Worm (Caenorhabditis elegans): Measurements from ENCODE around the gene C01G12.7.

- no peak for TF ChIP-seq B0310.2 (tag; optimal IDR thresholded peaks at IDR 0.05)
- TF ChIP-seq F13C5.2 (tag; optimal IDR thresholded peaks at IDR 0.05) = no peak
- TF ChIP-seq ceh-36 (tag; optimal IDR thresholded peaks at IDR 0.05) = no peak
- TF ChIP-seq ama-1 (optimal IDR thresholded peaks at IDR 0.05) = no peak
- no peak for TF ChIP-seq tbx-37 (GFP tag; conservative IDR thresholded peaks at IDR 0.05)
- TF ChIP-seq ceh-13 (GFP tag; optimal IDR thresholded peaks at IDR 0.05) = no peak
- TF ChIP-seq pes-1 (GFP tag; IDR thresholded peaks at IDR 0.05) = no peak
Observed at ce11 chrII:14580549-14580948, 11.1 kb downstream of the C01G12.7 start, which contains the start of the genes nspb-8 and nspb-9.

All from whole organism, early embryonic.